Worm (Caenorhabditis elegans): Measurements from ENCODE around the gene Y62H9A.14.
A peak's percentile ranks its signal among the peaks of the same experiment; 100 is the strongest.

Y62H9A.14 gene

DNA sequence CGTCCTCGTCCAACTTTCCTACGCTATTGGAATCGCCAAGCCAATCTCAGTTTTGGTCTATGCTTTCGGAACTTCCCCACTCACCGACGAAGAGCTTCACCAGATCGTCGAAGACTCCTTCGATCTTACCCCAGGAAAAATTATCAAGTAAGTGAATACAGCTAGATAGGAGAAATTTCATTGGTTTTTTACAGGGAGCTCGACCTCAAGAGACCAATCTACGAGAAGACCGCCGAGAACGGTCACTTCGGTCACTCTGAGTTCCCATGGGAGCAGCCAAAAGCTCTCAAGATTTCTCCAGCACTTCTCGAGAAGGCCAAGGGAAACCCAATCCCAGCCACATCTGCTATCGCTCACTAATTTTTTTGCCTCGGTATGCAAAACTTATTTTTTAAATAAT, 46.0 kb downstream of the Y62H9A.14 start:
- TF ChIP-seq unc-86 (tag; optimal IDR thresholded peaks at IDR 0.05): no peak
- TF ChIP-seq hlh-6 (tag; optimal IDR thresholded peaks at IDR 0.05): no peak
- no peak for TF ChIP-seq Y22D7AL.16 (tag; optimal IDR thresholded peaks at IDR 0.05)
- TF ChIP-seq eyg-1 (tag; optimal IDR thresholded peaks at IDR 0.05): no peak
- no peak for TF ChIP-seq ztf-16 (tag; optimal IDR thresholded peaks at IDR 0.05)
- no peak for TF ChIP-seq lim-6 (tag; optimal IDR thresholded peaks at IDR 0.05)
- no peak for TF ChIP-seq ceh-6 (GFP tag; optimal IDR thresholded peaks at IDR 0.05)
- TF ChIP-seq ahr-1 (tag; optimal IDR thresholded peaks at IDR 0.05): no peak
- no peak for TF ChIP-seq zip-5 (tag; optimal IDR thresholded peaks at IDR 0.05)
- TF ChIP-seq ceh-31 (tag; optimal IDR thresholded peaks at IDR 0.05): no peak
- no peak for TF ChIP-seq odd-2 (tag; optimal IDR thresholded peaks at IDR 0.05)
- no peak for TF ChIP-seq ceh-48 (tag; optimal IDR thresholded peaks at IDR 0.05)
- no peak for TF ChIP-seq ceh-9 (tag; optimal IDR thresholded peaks at IDR 0.05)
- no peak for TF ChIP-seq ceh-30 (tag; optimal IDR thresholded peaks at IDR 0.05)

DNA sequence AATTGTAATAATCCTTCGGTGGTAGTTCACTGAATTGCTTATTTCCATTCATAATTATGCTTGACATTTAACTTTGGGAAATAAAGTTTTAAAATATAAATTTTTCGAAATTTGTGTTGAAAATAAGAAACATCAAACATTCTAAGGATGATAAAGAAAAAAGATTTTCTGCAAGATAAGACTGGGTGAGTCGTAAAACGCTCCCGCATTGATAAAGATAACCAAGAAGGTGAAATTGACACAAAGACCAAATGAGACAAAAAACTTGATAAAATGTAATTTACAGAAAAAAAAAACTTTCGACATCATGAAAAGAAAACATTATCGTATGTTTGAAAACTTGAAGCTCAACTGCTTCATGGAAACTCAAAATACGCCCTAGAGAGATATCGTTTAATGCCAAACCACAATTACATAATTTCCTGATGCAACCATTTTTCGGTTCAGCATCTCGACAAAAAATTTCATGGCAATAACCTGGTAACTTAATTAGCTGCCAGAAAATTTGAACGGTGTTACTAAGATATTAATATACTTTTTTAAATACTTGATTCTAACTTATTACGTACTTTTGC, 47.1 kb downstream of the Y62H9A.14 start:
- no peak for TF ChIP-seq nhr-232 (tag; optimal IDR thresholded peaks at IDR 0.05)
- no peak for TF ChIP-seq zip-5 (tag; optimal IDR thresholded peaks at IDR 0.05)
- TF ChIP-seq pha-2 (tag; optimal IDR thresholded peaks at IDR 0.05): no peak
- TF ChIP-seq elt-2 (tag; optimal IDR thresholded peaks at IDR 0.05): peak; percentile 84
- TF ChIP-seq pax-1 (tag; optimal IDR thresholded peaks at IDR 0.05): no peak
- no peak for TF ChIP-seq tbx-7 (tag; optimal IDR thresholded peaks at IDR 0.05)
- no peak for TF ChIP-seq K09A11.1 (tag; optimal IDR thresholded peaks at IDR 0.05; ENCODE audit: insufficient read depth)

DNA sequence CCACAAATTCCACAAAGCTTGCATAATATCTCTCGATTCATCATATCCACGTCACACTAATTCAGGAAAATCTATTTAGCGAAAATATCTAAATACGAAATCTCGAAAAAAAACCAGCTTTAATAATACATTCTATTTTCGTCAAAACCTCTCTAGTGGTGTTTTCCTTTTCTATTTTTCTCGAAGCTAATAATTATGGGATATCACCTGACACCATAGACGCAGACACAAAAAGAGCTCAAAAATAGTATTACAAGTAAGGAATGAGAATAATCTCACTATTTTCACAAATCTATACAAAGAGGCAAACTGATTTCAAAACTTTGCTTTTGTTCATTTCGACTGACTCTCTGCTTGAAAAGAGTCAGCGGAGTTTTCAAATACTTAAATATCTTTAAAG, 48.1 kb downstream of the Y62H9A.14 start:
- no peak for TF ChIP-seq eyg-1 (tag; optimal IDR thresholded peaks at IDR 0.05)
- TF ChIP-seq ref-2 (tag; optimal IDR thresholded peaks at IDR 0.05): no peak
- no peak for TF ChIP-seq ceh-19 (GFP tag; optimal IDR thresholded peaks at IDR 0.05)
- TF ChIP-seq hlh-30 (tag; optimal IDR thresholded peaks at IDR 0.05; ENCODE audit: insufficient read depth): no peak
- no peak for TF ChIP-seq ztf-16 (tag; optimal IDR thresholded peaks at IDR 0.05)
- TF ChIP-seq T23F11.4 (GFP tag; optimal IDR thresholded peaks at IDR 0.05): no peak
- TF ChIP-seq syd-9 (tag; optimal IDR thresholded peaks at IDR 0.05): no peak
- TF ChIP-seq sox-4 (tag; optimal IDR thresholded peaks at IDR 0.05): no peak
- no peak for TF ChIP-seq tbx-7 (tag; optimal IDR thresholded peaks at IDR 0.05)
- TF ChIP-seq gmeb-2 (tag; optimal IDR thresholded peaks at IDR 0.05): no peak
- TF ChIP-seq fkh-10 (GFP tag; optimal IDR thresholded peaks at IDR 0.05): no peak
- no peak for TF ChIP-seq dmd-4 (tag; optimal IDR thresholded peaks at IDR 0.05; ENCODE audit: borderline replicate concordance)
- no peak for TF ChIP-seq C08G9.2 (tag; optimal IDR thresholded peaks at IDR 0.05)
- no peak for TF ChIP-seq ama-1 (optimal IDR thresholded peaks at IDR 0.05)
- TF ChIP-seq K02D7.2 (tag; optimal IDR thresholded peaks at IDR 0.05): no peak
- TF ChIP-seq che-1 (tag; optimal IDR thresholded peaks at IDR 0.05): no peak
- TF ChIP-seq rnt-1 (tag; optimal IDR thresholded peaks at IDR 0.05): no peak
- TF ChIP-seq ceh-6 (GFP tag; optimal IDR thresholded peaks at IDR 0.05): no peak

DNA sequence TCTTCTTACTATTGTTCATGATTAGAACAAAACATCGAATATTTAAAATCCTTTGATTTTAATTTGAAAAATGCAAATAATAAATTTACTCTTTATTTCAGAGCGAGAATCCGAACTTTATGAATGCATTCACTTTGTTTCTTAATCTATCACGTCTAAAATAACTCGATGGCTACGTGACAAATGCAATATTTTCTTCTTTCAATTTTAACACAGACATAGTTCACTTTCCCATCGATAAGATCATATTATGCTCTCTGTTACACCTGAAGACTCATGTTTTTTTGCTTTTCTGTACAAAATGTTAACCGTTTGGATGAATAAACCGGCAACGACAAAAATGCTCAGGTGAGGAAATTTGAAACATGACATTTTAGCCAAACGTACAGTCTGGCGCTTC, 48.5 kb downstream of the Y62H9A.14 start:
- TF ChIP-seq ets-4 (tag; optimal IDR thresholded peaks at IDR 0.05): no peak
- no peak for TF ChIP-seq dmd-4 (tag; optimal IDR thresholded peaks at IDR 0.05; ENCODE audit: borderline replicate concordance)
- TF ChIP-seq unc-3 (GFP tag; conservative IDR thresholded peaks at IDR 0.05): no peak
- TF ChIP-seq unc-3 (tag; optimal IDR thresholded peaks at IDR 0.05): no peak
- no peak for TF ChIP-seq zip-5 (tag; optimal IDR thresholded peaks at IDR 0.05)
- no peak for TF ChIP-seq hlh-15 (tag; optimal IDR thresholded peaks at IDR 0.05)
- TF ChIP-seq pag-3 (tag; optimal IDR thresholded peaks at IDR 0.05; ENCODE audit: borderline replicate concordance): no peak
- no peak for TF ChIP-seq hlh-8 (tag; optimal IDR thresholded peaks at IDR 0.05)
- TF ChIP-seq pros-1 (tag; optimal IDR thresholded peaks at IDR 0.05): no peak
- no peak for TF ChIP-seq ttx-3 (tag; optimal IDR thresholded peaks at IDR 0.05)

Measured in whole organism, late embryonic.